Worm (Caenorhabditis elegans) whole organism, mixed stage, embryonic: ENCODE measurements around the gene rfl-1.
"Not testable (repeated sequence)": the region's sequence is repeated elsewhere in the genome, so short reads cannot be mapped to it uniquely, and the experiment has no call there.

Experiments used
- blmp-1 ChIP-seq: fragments of 150-350 bp; optimal IDR thresholded peaks from 2 replicates; lab custom pipeline; 2014; ENCODE audit warnings: missing biosample characterization, missing genetic modification characterization
- cnd-1 ChIP-seq: fragments of 200-800 bp; sonication (Bioruptor generic); optimal IDR thresholded peaks from 2 replicates; lab custom pipeline; 2018; ENCODE audit warnings: mild to moderate bottlenecking, missing genetic modification characterization, missing compliant biosample characterization
- elt-3 ChIP-seq: fragments of 150-350 bp; optimal IDR thresholded peaks from 2 replicates; lab custom pipeline; 2014; ENCODE audit warnings: missing biosample characterization, missing genetic modification characterization
- hlh-1 ChIP-seq: fragments of 150-350 bp; optimal IDR thresholded peaks from 2 replicates; lab custom pipeline; 2014; ENCODE audit warnings: missing biosample characterization, missing genetic modification reagents, missing genetic modification characterization
- lin-13 ChIP-seq: fragments of 150-350 bp; optimal IDR thresholded peaks from 2 replicates; lab custom pipeline; 2014; ENCODE audit warnings: missing biosample characterization, missing genetic modification characterization
- lsy-2 ChIP-seq: fragments of 150-350 bp; optimal IDR thresholded peaks from 2 replicates; lab custom pipeline; 2014; ENCODE audit warnings: missing biosample characterization, missing genetic modification characterization
- mep-1 ChIP-seq: fragments of 150-350 bp; optimal IDR thresholded peaks from 2 replicates; lab custom pipeline; 2017; ENCODE audit warnings: missing biosample characterization, missing genetic modification reagents, missing genetic modification characterization, inconsistent platforms
- nhr-12 ChIP-seq: fragments of 150-350 bp; optimal IDR thresholded peaks from 2 replicates; lab custom pipeline; 2014; ENCODE audit warnings: missing biosample characterization, missing genetic modification characterization
- nhr-237 ChIP-seq: fragments of 150-350 bp; optimal IDR thresholded peaks from 2 replicates; lab custom pipeline; 2014; ENCODE audit warnings: missing biosample characterization, missing genetic modification characterization
- nhr-76 ChIP-seq: sonication (generic microtip); optimal IDR thresholded peaks from 2 replicates; lab custom pipeline; 2017; ENCODE audit warnings: missing biosample characterization, missing genetic modification characterization
- pha-4 ChIP-seq: fragments of 150-350 bp; optimal IDR thresholded peaks from 2 replicates; lab custom pipeline; 2018; ENCODE audit warnings: missing biosample characterization, missing genetic modification reagents, missing genetic modification characterization
- snpc-4 ChIP-seq: fragments of 150-350 bp; optimal IDR thresholded peaks from 2 replicates; lab custom pipeline; 2014; ENCODE audit warnings: missing biosample characterization, missing genetic modification characterization
- zip-8 ChIP-seq: fragments of 150-350 bp; optimal IDR thresholded peaks from 2 replicates; lab custom pipeline; 2014; ENCODE audit warnings: missing biosample characterization, missing genetic modification characterization

- not testable (repeated sequence) for TF ChIP-seq pha-4; snpc-4 (tag; lab: Kevin White, UChicago); mep-1; nhr-76 (tag; lab: Kevin White, UChicago); cnd-1 (tag; lab: Kevin White, UChicago); lin-13; nhr-12 (tag; lab: Kevin White, UChicago); zip-8; nhr-237; blmp-1 (tag; lab: Kevin White, UChicago); elt-3 (tag; lab: Kevin White, UChicago); hlh-1 (tag; lab: Kevin White, UChicago)
- peak; percentile 35 for TF ChIP-seq lsy-2 (tag; lab: Kevin White, UChicago)
Measured at ce11 chrIII:6981989-6982553, 38.9 kb upstream of the rfl-1 start, which contains the start of gene F31E3.6.
